Fruit fly (Drosophila melanogaster) whole organism, embryonic: ENCODE results near the gene Trax.

Experiments
- Adf1 ChIP-seq: fragments of 200-800 bp; sonication (Bioruptor generic); IDR thresholded peaks from 2 replicates; pipeline ENCODE4 v1.3.6; 2022; ENCODE audit warnings: missing biosample characterization, missing genetic modification characterization
- BEAF-32 ChIP-seq: fragments of 200-800 bp; sonication (Bioruptor generic); optimal IDR thresholded peaks from 3 replicates; lab custom pipeline; 2017; ENCODE audit warnings: missing biosample characterization, missing genetic modification characterization, mild to moderate bottlenecking, moderate library complexity, missing genetic modification reagents
- CG10274 ChIP-seq: fragments of 200-800 bp; sonication (Bioruptor generic); optimal IDR thresholded peaks from 3 replicates; lab custom pipeline; 2017; ENCODE audit warnings: missing biosample characterization, mild to moderate bottlenecking, missing genetic modification characterization
- CG10366 ChIP-seq: fragments of 200-800 bp; sonication (Bioruptor generic); IDR thresholded peaks from 2 replicates; pipeline ENCODE4 v1.3.6; 2022; ENCODE audit warnings: missing biosample characterization, missing genetic modification characterization
- CG11093 ChIP-seq: fragments of 200-800 bp; sonication (Bioruptor generic); IDR thresholded peaks from 3 replicates; pipeline ENCODE4 v1.3.6; 2022; ENCODE audit warnings: missing biosample characterization, missing genetic modification characterization
- CG12299 ChIP-seq: fragments of 200-800 bp; sonication (Bioruptor generic); optimal IDR thresholded peaks from 2 replicates; lab custom pipeline; 2018; ENCODE audit warnings: missing biosample characterization, mild to moderate bottlenecking, missing genetic modification characterization
- CG13894 ChIP-seq: fragments of 200-800 bp; sonication (Bioruptor generic); optimal IDR thresholded peaks from 3 replicates; lab custom pipeline; 2018; ENCODE audit warnings: missing biosample characterization, mild to moderate bottlenecking, missing genetic modification characterization, moderate library complexity
- CG14050 ChIP-seq: fragments of 200-800 bp; sonication (Bioruptor generic); IDR thresholded peaks from 3 replicates; pipeline ENCODE4 v1.3.6; 2022; ENCODE audit warnings: missing biosample characterization, missing genetic modification characterization
- CG14710 ChIP-seq: fragments of 200-800 bp; sonication (Bioruptor generic); optimal IDR thresholded peaks from 3 replicates; lab custom pipeline; 2019; ENCODE audit warnings: missing biosample characterization, mild to moderate bottlenecking, missing genetic modification characterization, moderate library complexity
- CG15269 ChIP-seq: fragments of 200-800 bp; sonication (Bioruptor generic); optimal IDR thresholded peaks from 2 replicates; lab custom pipeline; 2018; ENCODE audit warnings: missing biosample characterization, mild to moderate bottlenecking, missing genetic modification characterization, moderate library complexity
- CG15514 ChIP-seq: fragments of 200-800 bp; sonication (Bioruptor generic); optimal IDR thresholded peaks from 3 replicates; lab custom pipeline; 2017; ENCODE audit warnings: missing biosample characterization, missing genetic modification characterization, mild to moderate bottlenecking, moderate library complexity, missing genetic modification reagents
- CG15696 ChIP-seq: fragments of 200-800 bp; sonication (Bioruptor generic); optimal IDR thresholded peaks from 2 replicates; lab custom pipeline; 2019; ENCODE audit warnings: missing biosample characterization, mild to moderate bottlenecking, missing genetic modification characterization, moderate library complexity
- CG17328 ChIP-seq: fragments of 200-800 bp; sonication (Bioruptor generic); IDR thresholded peaks from 2 replicates; pipeline ENCODE4 v1.3.6; 2022; ENCODE audit warnings: missing biosample characterization, missing genetic modification characterization
- CG2116 ChIP-seq: fragments of 200-800 bp; sonication (Bioruptor generic); optimal IDR thresholded peaks from 3 replicates; lab custom pipeline; 2018; ENCODE audit warnings: missing biosample characterization, mild to moderate bottlenecking, missing genetic modification characterization
- CG2712 ChIP-seq: fragments of 200-800 bp; optimal IDR thresholded peaks from 3 replicates; lab custom pipeline; 2019; ENCODE audit warnings: missing biosample characterization, mild to moderate bottlenecking, missing genetic modification characterization, moderate library complexity
- CG3995 ChIP-seq: fragments of 200-800 bp; sonication (Bioruptor generic); optimal IDR thresholded peaks from 3 replicates; lab custom pipeline; 2016; ENCODE audit warnings: missing biosample characterization, missing genetic modification characterization
- CG4328 ChIP-seq: fragments of 200-800 bp; sonication (Bioruptor generic); optimal IDR thresholded peaks from 3 replicates; lab custom pipeline; 2017; ENCODE audit warnings: missing biosample characterization, missing genetic modification reagents, missing genetic modification characterization
- CG4617 ChIP-seq: fragments of 200-800 bp; sonication (Bioruptor generic); optimal IDR thresholded peaks from 3 replicates; lab custom pipeline; 2016; ENCODE audit warnings: missing biosample characterization, missing genetic modification characterization, borderline replicate concordance
- CG6175 ChIP-seq: fragments of 200-800 bp; sonication (Bioruptor generic); IDR thresholded peaks from 3 replicates; pipeline ENCODE4 v1.3.6; 2022; ENCODE audit warnings: missing biosample characterization, missing genetic modification characterization
- Chrac-16 ChIP-seq: fragments of 200-800 bp; sonication (Bioruptor generic); optimal IDR thresholded peaks from 3 replicates; lab custom pipeline; 2016; ENCODE audit warnings: missing biosample characterization, missing genetic modification characterization
- Deaf1 ChIP-seq: fragments of 200-800 bp; optimal IDR thresholded peaks from 3 replicates; lab custom pipeline; 2019; ENCODE audit warnings: missing biosample characterization, mild to moderate bottlenecking, missing genetic modification characterization, moderate library complexity
- E2f2 ChIP-seq: fragments of 200-800 bp; sonication (Bioruptor generic); IDR thresholded peaks from 2 replicates; pipeline ENCODE4 v1.3.6; 2022; ENCODE audit warnings: missing biosample characterization, missing genetic modification characterization
- NC2β ChIP-seq: fragments of 200-800 bp; sonication (Bioruptor generic); optimal IDR thresholded peaks from 2 replicates; lab custom pipeline; 2016; ENCODE audit warnings: missing biosample characterization, missing genetic modification characterization
- Nf-YB ChIP-seq: fragments of 200-800 bp; sonication (Bioruptor generic); optimal IDR thresholded peaks from 3 replicates; lab custom pipeline; 2019; ENCODE audit warnings: missing biosample characterization, mild to moderate bottlenecking, missing genetic modification characterization, moderate library complexity
- Side ChIP-seq: fragments of 200-800 bp; sonication (Bioruptor generic); optimal IDR thresholded peaks from 2 replicates; lab custom pipeline; 2016; ENCODE audit warnings: missing biosample characterization, missing genetic modification characterization
- TFAM ChIP-seq: fragments of 200-800 bp; sonication (Bioruptor generic); optimal IDR thresholded peaks from 2 replicates; lab custom pipeline; 2017; ENCODE audit warnings: missing biosample characterization, missing genetic modification characterization, inconsistent platforms
- Trl ChIP-seq, 3 experiments: fragments of >200 bp in 2 of 3; fragments of 200-800 bp in 1 of 3; sonication (Bioruptor generic) in 1 of 3; optimal IDR thresholded peaks; 2 replicates in 1 of 3; 3 replicates in 2 of 3; lab custom pipeline; 2016 to 2017; ENCODE audit warnings: missing biosample characterization in 1 of 3, missing genetic modification characterization in 1 of 3
- abd-A ChIP-seq: fragments of 200-800 bp; sonication (Bioruptor generic); optimal IDR thresholded peaks from 3 replicates; lab custom pipeline; 2019; ENCODE audit warnings: missing biosample characterization, mild to moderate bottlenecking, missing genetic modification characterization, moderate library complexity
- bbx ChIP-seq: fragments of 200-800 bp; sonication (Bioruptor generic); IDR thresholded peaks from 2 replicates; pipeline ENCODE4 v1.3.6; 2022; ENCODE audit warnings: missing biosample characterization, missing genetic modification characterization; ENCODE audit not compliant: partially characterized antibody
- dan ChIP-seq: fragments of 200-800 bp; sonication (Bioruptor generic); IDR thresholded peaks from 2 replicates; pipeline ENCODE4 v1.3.6; 2022; ENCODE audit warnings: missing biosample characterization, missing genetic modification characterization
- dati ChIP-seq: fragments of 200-800 bp; sonication (Bioruptor generic); IDR thresholded peaks from 2 replicates; pipeline ENCODE4 v1.3.6; 2022; ENCODE audit warnings: missing biosample characterization, missing genetic modification characterization
- dm ChIP-seq: fragments of 200-800 bp; sonication (Bioruptor generic); optimal IDR thresholded peaks from 3 replicates; lab custom pipeline; 2016; ENCODE audit warnings: missing biosample characterization, missing genetic modification characterization
- fd3F ChIP-seq: fragments of 200-800 bp; sonication (Bioruptor generic); optimal IDR thresholded peaks from 2 replicates; lab custom pipeline; 2018; ENCODE audit warnings: missing biosample characterization, mild to moderate bottlenecking, missing genetic modification characterization, moderate library complexity
- fu2 ChIP-seq: fragments of 200-800 bp; sonication (Bioruptor generic); optimal IDR thresholded peaks from 2 replicates; lab custom pipeline; 2016; ENCODE audit warnings: missing biosample characterization, missing genetic modification characterization
- kah ChIP-seq: fragments of 200-800 bp; sonication (Bioruptor generic); optimal IDR thresholded peaks from 2 replicates; lab custom pipeline; 2018; ENCODE audit warnings: missing biosample characterization, mild to moderate bottlenecking, missing genetic modification characterization
- lilli ChIP-seq: fragments of 200-800 bp; sonication (Bioruptor generic); optimal IDR thresholded peaks from 3 replicates; lab custom pipeline; 2016; ENCODE audit warnings: missing biosample characterization, missing genetic modification characterization
- nerfin-1 ChIP-seq: fragments of 200-800 bp; sonication (Bioruptor generic); optimal IDR thresholded peaks from 3 replicates; lab custom pipeline; 2019; ENCODE audit warnings: missing biosample characterization, mild to moderate bottlenecking, missing genetic modification characterization, moderate library complexity
- otp ChIP-seq: fragments of 200-800 bp; sonication (Bioruptor generic); IDR thresholded peaks from 3 replicates; pipeline ENCODE4, ENCODE4 v1.3.6; 2022; ENCODE audit warnings: missing biosample characterization, missing genetic modification characterization
- pan ChIP-seq, 4 experiments: fragments of >200 bp in 3 of 4; fragments of 200-800 bp in 1 of 4; sonication (Bioruptor generic) in 1 of 4; optimal IDR thresholded peaks in 3 of 4; IDR thresholded peaks in 1 of 4; 2 replicates each; pipeline versions ENCODE4 v1.3.6 to Lab custom; 2017 to 2022; ENCODE audit warnings: missing biosample characterization in 2 of 4, missing genetic modification characterization in 2 of 4, mixed read lengths in 1 of 4
- pnt ChIP-seq: fragments of 200-800 bp; sonication (Bioruptor generic); optimal IDR thresholded peaks from 3 replicates; lab custom pipeline; 2016; ENCODE audit warnings: missing biosample characterization, missing genetic modification characterization
- pzg ChIP-seq: fragments of 200-800 bp; sonication (Bioruptor generic); optimal IDR thresholded peaks from 3 replicates; lab custom pipeline; 2018; ENCODE audit warnings: missing biosample characterization, mild to moderate bottlenecking, missing genetic modification characterization, moderate library complexity
- shn ChIP-seq: fragments of 200-800 bp; sonication (Bioruptor generic); optimal IDR thresholded peaks from 3 replicates; lab custom pipeline; 2016; ENCODE audit warnings: missing biosample characterization, missing genetic modification characterization
- slou ChIP-seq: fragments of 200-800 bp; sonication (Bioruptor generic); optimal IDR thresholded peaks from 3 replicates; lab custom pipeline; 2016; ENCODE audit warnings: missing biosample characterization, missing genetic modification characterization
- sqz ChIP-seq: fragments of 200-800 bp; sonication (Bioruptor generic); optimal IDR thresholded peaks from 3 replicates; lab custom pipeline; 2018; ENCODE audit warnings: missing biosample characterization, mild to moderate bottlenecking, missing genetic modification characterization
- stc ChIP-seq: fragments of 200-800 bp; sonication (Bioruptor generic); IDR thresholded peaks from 2 replicates; pipeline ENCODE4 v1.3.6; 2022; ENCODE audit warnings: missing biosample characterization, missing genetic modification characterization
- tup ChIP-seq: fragments of 200-800 bp; sonication (Bioruptor generic); optimal IDR thresholded peaks from 2 replicates; lab custom pipeline; 2016; ENCODE audit warnings: missing biosample characterization, mild to moderate bottlenecking, missing genetic modification characterization, moderate library complexity
- vvl ChIP-seq: fragments of 200-800 bp; sonication (Bioruptor generic); IDR thresholded peaks from 2 replicates; pipeline ENCODE4 v1.3.6; 2022; ENCODE audit warnings: missing biosample characterization, missing genetic modification characterization
- wek ChIP-seq: fragments of 200-800 bp; sonication (Bioruptor generic); optimal IDR thresholded peaks from 3 replicates; lab custom pipeline; 2018; ENCODE audit warnings: missing biosample characterization, mild to moderate bottlenecking, missing genetic modification characterization, moderate library complexity
- zfh1 ChIP-seq: fragments of 200-800 bp; sonication (Bioruptor generic); IDR thresholded peaks from 3 replicates; pipeline ENCODE4 v1.3.6; 2022; ENCODE audit warnings: missing biosample characterization, missing genetic modification characterization

The Trax gene

dm6 chr3R:15408131-15408731 lies 46.7 kb downstream of the Trax start, which contains the start of gene Atx2 (continued):
- peak; percentile 26 for TF ChIP-seq CG10366
- TF ChIP-seq CG2116, result peak; percentile 97
- TF ChIP-seq nerfin-1 (tag; lab: Kevin White, UChicago), result peak; percentile 7
- peak; percentile 13 for TF ChIP-seq wek
- TF ChIP-seq Side (GFP tag; lab: Kevin White, UChicago), result no peak
- TF ChIP-seq CG2712 (tag; lab: Kevin White, UChicago), result peak; percentile 42
- no peak for TF ChIP-seq pnt
- peak; percentile 58; the same call in 2 of the 3 replicates for TF ChIP-seq zfh1
- TF ChIP-seq BEAF-32 (GFP tag; lab: Kevin White, UChicago), result peak; percentile 99
- TF ChIP-seq Nf-YB (GFP tag; lab: Kevin White, UChicago), result peak; percentile 22
- no peak for TF ChIP-seq fd3F (GFP tag; lab: Kevin White, UChicago)
- TF ChIP-seq NC2β (GFP tag; lab: Kevin White, UChicago), result no peak
- TF ChIP-seq E2f2 (GFP tag; lab: Robert Waterston, UW), result peak; percentile 98
- no peak for TF ChIP-seq CG15696 (tag; lab: Kevin White, UChicago)
- TF ChIP-seq CG11093, result no peak
- no peak for TF ChIP-seq TFAM (GFP tag; lab: Kevin White, UChicago)
- no peak for TF ChIP-seq CG12299
- TF ChIP-seq vvl (GFP tag; lab: Robert Waterston, UW), result peak; percentile 60
- TF ChIP-seq CG14710, result peak; percentile 38
- no peak for TF ChIP-seq abd-A (tag; lab: Kevin White, UChicago)
- peak; percentile 70 for TF ChIP-seq dm
- no peak for TF ChIP-seq CG10274
- peak; percentile 53 for TF ChIP-seq sqz
- TF ChIP-seq CG14050 (GFP tag; lab: Robert Waterston, UW), result no peak
- TF ChIP-seq CG15514 (GFP tag; lab: Kevin White, UChicago), result peak; percentile 46
- peak; percentile 36 for TF ChIP-seq CG3995 (GFP tag; lab: Kevin White, UChicago)
- no peak for TF ChIP-seq otp (GFP tag; lab: Robert Waterston, UW)
- peak; percentile 42 for TF ChIP-seq Adf1 (GFP tag; lab: Robert Waterston, UW)
- TF ChIP-seq dati (GFP tag; lab: Robert Waterston, UW), result no peak
- peak; percentile 90 for TF ChIP-seq pzg (GFP tag; lab: Kevin White, UChicago)
- peak; percentile 93 for TF ChIP-seq bbx
- TF ChIP-seq CG15269 (tag; lab: Kevin White, UChicago), result no peak
- TF ChIP-seq Trl (optimal IDR thresholded peaks at IDR 0.05; lab: Kevin White, UChicago), result no peak
- peak; percentile 24 for TF ChIP-seq Trl (GFP tag; optimal IDR thresholded peaks at IDR 0.05; lab: Kevin White, UChicago)
- peak; percentile 50 for TF ChIP-seq lilli
- TF ChIP-seq fu2 (GFP tag; lab: Kevin White, UChicago), result peak; percentile 47
- TF ChIP-seq Deaf1 (tag; lab: Kevin White, UChicago), result peak; percentile 55
- no peak for TF ChIP-seq slou (GFP tag; lab: Kevin White, UChicago)
- TF ChIP-seq tup (GFP tag; lab: Kevin White, UChicago), result no peak
- TF ChIP-seq shn (GFP tag; lab: Kevin White, UChicago), result peak; percentile 23
- 0 out of 2 replicates have a peak, but pooled peaks have one; percentile 22 for TF ChIP-seq stc (GFP tag; lab: Robert Waterston, UW)
- peak; percentile 97 for TF ChIP-seq CG4617
- TF ChIP-seq CG6175 (GFP tag; lab: Robert Waterston, UW), result 0 out of 3 replicates have a peak, but pooled peaks have one; percentile 16
- no peak for TF ChIP-seq CG4328 (GFP tag; lab: Kevin White, UChicago)
- no peak for TF ChIP-seq pan (optimal IDR thresholded peaks at IDR 0.05; lab: Kevin White, UChicago)
- peak in 1 of 2 experiments; percentile 7 for TF ChIP-seq pan (GFP tag; optimal IDR thresholded peaks at IDR 0.05 in 1 of 2, IDR thresholded peaks at IDR 0.05 in 1 of 2)
- no peak for TF ChIP-seq kah (GFP tag; lab: Kevin White, UChicago)
- TF ChIP-seq CG13894, result no peak
- TF ChIP-seq Chrac-16 (GFP tag; lab: Kevin White, UChicago), result no peak
- TF ChIP-seq dan (GFP tag; lab: Robert Waterston, UW), result no peak
- 0 out of 2 replicates have a peak, but pooled peaks have one; percentile 43 for TF ChIP-seq CG17328
